Worm (Caenorhabditis elegans) whole organism, L4 larva: ENCODE data around the gene F35D2.6.

ENCODE experiments used
- F44E2.7 ChIP-seq: fragments of 200-800 bp; sonication (Bioruptor generic); IDR thresholded peaks from 2 replicates; pipeline ENCODE4 v2.1.2; 2022; ENCODE audit warnings: missing genetic modification characterization, missing compliant biosample characterization
- R02D3.7 ChIP-seq: fragments of 150-350 bp; sonication (generic microtip); optimal IDR thresholded peaks from 3 replicates; lab custom pipeline; 2014; ENCODE audit warnings: missing biosample characterization, missing genetic modification characterization
- Y5F2A.4 ChIP-seq: fragments of 200-800 bp; sonication (Bioruptor generic); optimal IDR thresholded peaks from 2 replicates; lab custom pipeline; 2018; ENCODE audit warnings: mild to moderate bottlenecking, missing genetic modification characterization, missing compliant biosample characterization
- ZK546.5 ChIP-seq, 2 experiments: sonication (generic microtip); optimal IDR thresholded peaks; 2 replicates each; lab custom pipeline; 2017; ENCODE audit warnings: missing biosample characterization in 2 of 2, missing genetic modification characterization in 2 of 2
- aha-1 ChIP-seq: fragments of 150-350 bp; peaks from one replicate; lab custom pipeline; 2014; ENCODE audit warnings: missing biosample characterization, missing genetic modification characterization
- aly-2 ChIP-seq: sonication (generic microtip); optimal IDR thresholded peaks from 2 replicates; lab custom pipeline; 2018; ENCODE audit warnings: missing biosample characterization, missing genetic modification characterization
- ama-1 ChIP-seq: fragments of 150-350 bp; optimal IDR thresholded peaks from 2 replicates; lab custom pipeline; 2014; ENCODE audit warnings: inconsistent platforms, mixed read lengths
- ceh-28 ChIP-seq: fragments of 150-350 bp; optimal IDR thresholded peaks from 2 replicates; lab custom pipeline; 2014; ENCODE audit warnings: missing biosample characterization, missing genetic modification reagents, missing genetic modification characterization
- ceh-44 ChIP-seq: fragments of 200-800 bp; sonication (Bioruptor generic); IDR thresholded peaks from 2 replicates; pipeline ENCODE4 v1.3.6; 2022; ENCODE audit warnings: missing genetic modification reagents, missing genetic modification characterization, missing compliant biosample characterization
- cey-2 ChIP-seq: sonication (generic microtip); optimal IDR thresholded peaks from 3 replicates; lab custom pipeline; 2017; ENCODE audit warnings: missing genetic modification characterization, mild to moderate bottlenecking, missing compliant biosample characterization, antibody characterized with exemption, borderline replicate concordance; ENCODE audit not compliant: insufficient read depth
- daf-16 ChIP-seq, 3 experiments: sonication (generic microtip); optimal IDR thresholded peaks; 2 replicates each; lab custom pipeline; 2016 to 2017; ENCODE audit warnings: missing genetic modification characterization in 3 of 3, missing genetic modification reagents in 3 of 3, mild to moderate bottlenecking in 2 of 3, missing compliant biosample characterization in 2 of 3, missing biosample characterization in 1 of 3, moderate library complexity in 1 of 3
- dmd-6 ChIP-seq: fragments of 200-800 bp; sonication (Bioruptor generic); IDR thresholded peaks from 2 replicates; pipeline ENCODE4 v1.3.6; 2022; ENCODE audit warnings: missing genetic modification reagents, missing genetic modification characterization, missing compliant biosample characterization
- dpl-1 ChIP-seq: fragments of 150-350 bp; optimal IDR thresholded peaks from 2 replicates; lab custom pipeline; 2014; ENCODE audit warnings: missing biosample characterization, missing genetic modification reagents, missing genetic modification characterization
- duxl-1 ChIP-seq: sonication (generic microtip); optimal IDR thresholded peaks from 2 replicates; lab custom pipeline; 2016; ENCODE audit warnings: mild to moderate bottlenecking, missing genetic modification characterization, moderate library complexity, missing compliant biosample characterization; ENCODE audit not compliant: poor library complexity
- dve-1 ChIP-seq: sonication (generic microtip); optimal IDR thresholded peaks from 2 replicates; lab custom pipeline; 2017; ENCODE audit warnings: antibody characterized with exemption, mild to moderate bottlenecking, missing genetic modification characterization, missing compliant biosample characterization; ENCODE audit not compliant: insufficient read depth
- fos-1 ChIP-seq: fragments of 150-350 bp; optimal IDR thresholded peaks from 2 replicates; lab custom pipeline; 2014; ENCODE audit warnings: missing biosample characterization, missing genetic modification characterization
- gei-8 ChIP-seq: fragments of 200-800 bp; sonication (Bioruptor generic); optimal IDR thresholded peaks from 2 replicates; lab custom pipeline; 2018; ENCODE audit warnings: mild to moderate bottlenecking, missing genetic modification characterization, missing compliant biosample characterization
- hlh-11 ChIP-seq: fragments of 200-800 bp; sonication (Bioruptor generic); optimal IDR thresholded peaks from 2 replicates; lab custom pipeline; 2018; ENCODE audit warnings: mild to moderate bottlenecking, missing genetic modification characterization, missing compliant biosample characterization
- hlh-30 ChIP-seq: sonication (generic microtip); optimal IDR thresholded peaks from 2 replicates; lab custom pipeline; 2017; ENCODE audit warnings: antibody characterized with exemption, mild to moderate bottlenecking, missing genetic modification characterization, missing compliant biosample characterization; ENCODE audit not compliant: insufficient read depth
- lin-13 ChIP-seq: fragments of 150-350 bp; optimal IDR thresholded peaks from 2 replicates; lab custom pipeline; 2014; ENCODE audit warnings: missing biosample characterization, missing genetic modification reagents, missing genetic modification characterization
- lin-29 ChIP-seq: fragments of 200-800 bp; sonication (Bioruptor generic); IDR thresholded peaks from 2 replicates; pipeline ENCODE4 v1.3.6; 2022; ENCODE audit warnings: missing genetic modification reagents, missing genetic modification characterization, missing compliant biosample characterization
- lin-38 ChIP-seq: fragments of 200-800 bp; sonication (Bioruptor generic); IDR thresholded peaks from 2 replicates; pipeline ENCODE4 v1.3.6; 2022; ENCODE audit warnings: missing genetic modification reagents, missing genetic modification characterization, missing compliant biosample characterization
- lir-3 ChIP-seq: sonication (generic microtip); optimal IDR thresholded peaks from 2 replicates; lab custom pipeline; 2016; ENCODE audit warnings: mild to moderate bottlenecking, missing genetic modification characterization, missing compliant biosample characterization
- lsy-2 ChIP-seq, 2 experiments: fragments of 150-350 bp in 1 of 2; sonication (generic microtip) in 1 of 2; optimal IDR thresholded peaks; 2 replicates each; lab custom pipeline; 2014 to 2017; ENCODE audit warnings: missing biosample characterization in 2 of 2, missing genetic modification characterization in 2 of 2
- madf-9 ChIP-seq: fragments of 200-800 bp; sonication (Bioruptor generic); conservative IDR thresholded peaks from 2 replicates; pipeline ENCODE4 v1.3.6; 2022; ENCODE audit warnings: missing genetic modification reagents, missing genetic modification characterization, missing compliant biosample characterization
- mdl-1 ChIP-seq, 2 experiments: fragments of 150-350 bp in 1 of 2; sonication (generic microtip) in 1 of 2; optimal IDR thresholded peaks; 2 replicates each; lab custom pipeline; 2014 to 2017; ENCODE audit warnings: missing biosample characterization in 2 of 2, missing genetic modification characterization in 2 of 2
- mxl-3 ChIP-seq: fragments of 200-800 bp; sonication (Bioruptor generic); optimal IDR thresholded peaks from 2 replicates; lab custom pipeline; 2018; ENCODE audit warnings: mild to moderate bottlenecking, missing genetic modification characterization, missing compliant biosample characterization
- nhr-102 ChIP-seq: sonication (generic microtip); optimal IDR thresholded peaks from 2 replicates; lab custom pipeline; 2016; ENCODE audit warnings: mild to moderate bottlenecking, missing genetic modification characterization, moderate library complexity, missing compliant biosample characterization
- nhr-11 ChIP-seq: fragments of 150-350 bp; optimal IDR thresholded peaks from 2 replicates; lab custom pipeline; 2014; ENCODE audit warnings: missing biosample characterization, missing genetic modification characterization
- nhr-111 ChIP-seq: fragments of 200-800 bp; sonication (Bioruptor generic); optimal IDR thresholded peaks from 2 replicates; lab custom pipeline; 2018; ENCODE audit warnings: mild to moderate bottlenecking, missing genetic modification characterization, missing compliant biosample characterization
- nhr-237 ChIP-seq: sonication (generic microtip); optimal IDR thresholded peaks from 2 replicates; lab custom pipeline; 2017; ENCODE audit warnings: missing biosample characterization, missing genetic modification characterization
- nhr-28 ChIP-seq: fragments of 150-350 bp; optimal IDR thresholded peaks from 2 replicates; lab custom pipeline; 2014; ENCODE audit warnings: missing biosample characterization, missing genetic modification characterization
- nhr-41 ChIP-seq: fragments of 200-800 bp; sonication (Bioruptor generic); IDR thresholded peaks from 2 replicates; pipeline ENCODE4 v1.3.6; 2022; ENCODE audit warnings: missing genetic modification reagents, missing genetic modification characterization, missing compliant biosample characterization
- nhr-42 ChIP-seq: fragments of 200-800 bp; sonication (Bioruptor generic); IDR thresholded peaks from 2 replicates; pipeline ENCODE4 v1.3.6; 2022; ENCODE audit warnings: missing genetic modification characterization, missing compliant biosample characterization
- nhr-48 ChIP-seq: sonication (generic microtip); optimal IDR thresholded peaks from 2 replicates; lab custom pipeline; 2016; ENCODE audit warnings: mild to moderate bottlenecking, missing genetic modification characterization, missing compliant biosample characterization
- nhr-6 ChIP-seq: fragments of 150-350 bp; optimal IDR thresholded peaks from 2 replicates; lab custom pipeline; 2014; ENCODE audit warnings: missing biosample characterization, missing genetic modification characterization
- nhr-76 ChIP-seq: fragments of 150-350 bp; optimal IDR thresholded peaks from 2 replicates; lab custom pipeline; 2014; ENCODE audit warnings: missing biosample characterization, missing genetic modification characterization
- nhr-77 ChIP-seq: fragments of 150-350 bp; optimal IDR thresholded peaks from 2 replicates; lab custom pipeline; 2014; ENCODE audit warnings: missing biosample characterization, missing genetic modification characterization
- pha-4 ChIP-seq, 2 experiments: fragments of 150-350 bp in 1 of 2; fragments of 200-800 bp in 1 of 2; sonication (Bioruptor generic) in 1 of 2; IDR thresholded peaks in 1 of 2; optimal IDR thresholded peaks in 1 of 2; 2 replicates each; pipeline versions ENCODE4 v1.3.6 to Lab custom; 2014 to 2022; ENCODE audit warnings: missing genetic modification characterization in 2 of 2, missing genetic modification reagents in 2 of 2, missing biosample characterization in 1 of 2, missing compliant biosample characterization in 1 of 2
- php-3 ChIP-seq: fragments of 200-800 bp; sonication (Bioruptor generic); IDR thresholded peaks from 2 replicates; pipeline ENCODE4 v1.3.6; 2022; ENCODE audit warnings: missing genetic modification reagents, missing genetic modification characterization, missing compliant biosample characterization
- rbr-2 ChIP-seq: sonication (generic microtip); optimal IDR thresholded peaks from 2 replicates; lab custom pipeline; 2016; ENCODE audit warnings: missing genotype, missing genetic modification characterization, missing compliant biosample characterization
- skn-1 ChIP-seq: fragments of 150-350 bp; optimal IDR thresholded peaks from 2 replicates; lab custom pipeline; 2014; ENCODE audit warnings: missing biosample characterization, missing genetic modification characterization
- spr-1 ChIP-seq: sonication (generic microtip); optimal IDR thresholded peaks from 2 replicates; lab custom pipeline; 2016; ENCODE audit warnings: mild to moderate bottlenecking, missing genetic modification characterization, missing compliant biosample characterization
- zag-1 ChIP-seq: fragments of 150-350 bp; optimal IDR thresholded peaks from 2 replicates; lab custom pipeline; 2014; ENCODE audit warnings: missing biosample characterization, missing genetic modification characterization
- zfp-2 ChIP-seq: sonication (generic microtip); optimal IDR thresholded peaks from 2 replicates; lab custom pipeline; 2016; ENCODE audit warnings: mild to moderate bottlenecking, missing genetic modification characterization, missing compliant biosample characterization
- zfp-3 ChIP-seq: fragments of 200-800 bp; sonication (Bioruptor generic); conservative IDR thresholded peaks from 2 replicates; pipeline ENCODE4 v1.3.6; 2022; ENCODE audit warnings: missing genetic modification reagents, missing genetic modification characterization, missing compliant biosample characterization

Gene F35D2.6

ce11 chrII:7554716-7555247, 22.7 kb upstream of the F35D2.6 start (continued):
- no peak for TF ChIP-seq ZK546.5 (tag; optimal IDR thresholded peaks at IDR 0.05; lab: Kevin White, UChicago)
- TF ChIP-seq nhr-102 (tag; lab: Kevin White, UChicago): peak; percentile 66
- TF ChIP-seq lin-13: no peak
- peak; percentile 43 for TF ChIP-seq nhr-48 (tag; lab: Kevin White, UChicago)
- peak; percentile 98 for TF ChIP-seq dmd-6 (GFP tag; lab: Robert Waterston, UW)

ce11 chrII:7555454-7555853, 22.1 kb upstream of the F35D2.6 start, which contains the start of gene ZK1290.14:
Gene ZK1290.14 (minus strand): TSS chrII:7555592.
- no peak for TF ChIP-seq lin-38 (GFP tag; lab: Robert Waterston, UW)
- TF ChIP-seq aha-1 (tag; lab: Kevin White, UChicago): peak; percentile 68

ce11 chrII:7557981-7558380, 19.5 kb upstream of the F35D2.6 start:
- no peak for TF ChIP-seq ama-1
- no peak for TF ChIP-seq pha-4 (GFP tag; IDR thresholded peaks at IDR 0.05; lab: Robert Waterston, UW)
- no peak for TF ChIP-seq pha-4 (tag; optimal IDR thresholded peaks at IDR 0.05; lab: Kevin White, UChicago)
- TF ChIP-seq nhr-76 (tag; lab: Kevin White, UChicago): no peak
- peak; percentile 66 for TF ChIP-seq hlh-11 (tag; lab: Kevin White, UChicago)
- TF ChIP-seq nhr-48 (tag; lab: Kevin White, UChicago): peak; percentile 17
- TF ChIP-seq R02D3.7: no peak
- TF ChIP-seq dmd-6 (GFP tag; lab: Robert Waterston, UW): peak; percentile 83
- no peak for TF ChIP-seq nhr-42
- no peak for TF ChIP-seq Y5F2A.4
- no peak for TF ChIP-seq nhr-77
- TF ChIP-seq zfp-3: no peak
- peak; percentile 79 for TF ChIP-seq dve-1
- no peak for TF ChIP-seq ceh-28 (tag; lab: Kevin White, UChicago)
- peak; percentile 30 for TF ChIP-seq nhr-28 (tag; lab: Kevin White, UChicago)
- no peak for TF ChIP-seq nhr-6 (tag; lab: Kevin White, UChicago)
- no peak for TF ChIP-seq nhr-237 (tag; lab: Kevin White, UChicago)
- TF ChIP-seq aly-2 (tag; lab: Kevin White, UChicago): no peak
- TF ChIP-seq nhr-111 (GFP tag; lab: Kevin White, UChicago): no peak
- no peak for TF ChIP-seq ceh-44 (GFP tag; lab: Robert Waterston, UW)
- no peak for TF ChIP-seq fos-1
- TF ChIP-seq nhr-11: no peak
- no peak for TF ChIP-seq zag-1 (tag; lab: Kevin White, UChicago)
- TF ChIP-seq zfp-2 (tag; lab: Kevin White, UChicago): no peak
- no peak for TF ChIP-seq cey-2 (tag; lab: Kevin White, UChicago)
- TF ChIP-seq php-3 (GFP tag; lab: Robert Waterston, UW): peak; percentile 35; the same call in 1 of the 2 replicates
- TF ChIP-seq hlh-30 (tag; lab: Kevin White, UChicago): no peak
- TF ChIP-seq F44E2.7 (GFP tag; lab: Robert Waterston, UW): no peak
- no peak for TF ChIP-seq lir-3
- no peak for TF ChIP-seq rbr-2 (tag; lab: Kevin White, UChicago)
- TF ChIP-seq mdl-1 (tag; optimal IDR thresholded peaks at IDR 0.05; lab: Kevin White, UChicago): peak in 1 of 2 experiments; percentile 33
- TF ChIP-seq gei-8: no peak
- TF ChIP-seq madf-9 (GFP tag; lab: Robert Waterston, UW): no peak
- no peak for TF ChIP-seq spr-1
- TF ChIP-seq skn-1: no peak
- TF ChIP-seq duxl-1 (tag; lab: Kevin White, UChicago): no peak
- TF ChIP-seq lin-29 (GFP tag; lab: Robert Waterston, UW): no peak
- TF ChIP-seq lsy-2 (tag; optimal IDR thresholded peaks at IDR 0.05; lab: Kevin White, UChicago): no peak
- TF ChIP-seq nhr-41 (GFP tag; lab: Robert Waterston, UW): 0 out of 2 replicates have a peak, but pooled peaks have one; percentile 34
- no peak for TF ChIP-seq dpl-1 (GFP tag; lab: Kevin White, UChicago)
- TF ChIP-seq mxl-3 (GFP tag; lab: Kevin White, UChicago): no peak
- no peak for TF ChIP-seq daf-16 (GFP tag; optimal IDR thresholded peaks at IDR 0.05; lab: Kevin White, UChicago)
- TF ChIP-seq daf-16 (tag; optimal IDR thresholded peaks at IDR 0.05; lab: Kevin White, UChicago): peak; percentile 77
